Worm (Caenorhabditis elegans) whole organism, young adult: Measurements from ENCODE around the gene nhr-143.

Experiments used
- B0019.2 ChIP-seq: fragments of 200-800 bp; sonication (Bioruptor generic); conservative IDR thresholded peaks from 2 replicates; pipeline ENCODE4 v1.3.6; 2022; ENCODE audit warnings: missing genetic modification reagents, missing genetic modification characterization, missing compliant biosample characterization
- B0035.1 ChIP-seq: sonication (generic microtip); optimal IDR thresholded peaks from 2 replicates; lab custom pipeline; 2016; ENCODE audit warnings: missing genetic modification characterization, mild to moderate bottlenecking, missing compliant biosample characterization, missing genotype, missing genetic modification reagents
- F33H1.4 ChIP-seq: fragments of 200-800 bp; sonication (Bioruptor generic); IDR thresholded peaks from 2 replicates; pipeline ENCODE4 v1.3.6; 2022; ENCODE audit warnings: missing genetic modification reagents, missing genetic modification characterization, missing compliant biosample characterization
- F57C9.4 ChIP-seq: sonication (generic microtip); optimal IDR thresholded peaks from 2 replicates; lab custom pipeline; 2017; ENCODE audit warnings: mild to moderate bottlenecking, missing genetic modification characterization, missing compliant biosample characterization
- K11D2.4 ChIP-seq: fragments of 200-800 bp; sonication (Bioruptor generic); IDR thresholded peaks from 2 replicates; pipeline ENCODE4 v1.3.6; 2022; ENCODE audit warnings: missing genetic modification reagents, missing genetic modification characterization, missing compliant biosample characterization
- T26A5.8 ChIP-seq: sonication (generic microtip); optimal IDR thresholded peaks from 2 replicates; lab custom pipeline; 2016; ENCODE audit warnings: missing genetic modification characterization, missing compliant biosample characterization
- Y56A3A.18 ChIP-seq: fragments of 200-800 bp; sonication (Bioruptor generic); IDR thresholded peaks from 2 replicates; pipeline ENCODE4 v1.3.6; 2022; ENCODE audit warnings: missing genetic modification reagents, missing genetic modification characterization, missing compliant biosample characterization
- Y67H2A.10 ChIP-seq: fragments of 200-800 bp; sonication (Bioruptor generic); conservative IDR thresholded peaks from 2 replicates; pipeline ENCODE4 v1.3.6; 2022; ENCODE audit warnings: missing genetic modification reagents, missing genetic modification characterization, missing compliant biosample characterization
- Y79H2A.3 ChIP-seq: fragments of 200-800 bp; sonication (Bioruptor generic); conservative IDR thresholded peaks from 2 replicates; pipeline ENCODE4 v1.3.6; 2022; ENCODE audit warnings: missing genetic modification reagents, missing genetic modification characterization, missing compliant biosample characterization
- Y95B8A.8 ChIP-seq: fragments of 200-800 bp; sonication (Bioruptor generic); IDR thresholded peaks from 2 replicates; pipeline ENCODE4 v1.3.6; 2022; ENCODE audit warnings: missing genetic modification reagents, missing genetic modification characterization, missing compliant biosample characterization
- ZK185.1 ChIP-seq: sonication (generic microtip); optimal IDR thresholded peaks from 2 replicates; lab custom pipeline; 2016; ENCODE audit warnings: mild to moderate bottlenecking, missing genetic modification characterization, missing compliant biosample characterization; ENCODE audit not compliant: poor library complexity, severe bottlenecking
- akir-1 ChIP-seq: fragments of 200-800 bp; sonication (Bioruptor generic); optimal IDR thresholded peaks from 2 replicates; lab custom pipeline; 2018; ENCODE audit warnings: mild to moderate bottlenecking, missing genetic modification characterization, moderate library complexity, missing compliant biosample characterization
- ama-1 ChIP-seq, 3 experiments: fragments of 150-350 bp in 1 of 3; sonication (generic microtip) in 2 of 3; optimal IDR thresholded peaks; 2 replicates each; lab custom pipeline; 2014 to 2018; ENCODE audit warnings: missing biosample characterization in 2 of 3, missing genetic modification characterization in 2 of 3, missing genetic modification reagents in 2 of 3
- aptf-2 ChIP-seq: fragments of 200-800 bp; sonication (Bioruptor generic); conservative IDR thresholded peaks from 2 replicates; pipeline ENCODE4 v1.3.6; 2022; ENCODE audit warnings: missing genetic modification reagents, missing genetic modification characterization, missing compliant biosample characterization
- attf-3 ChIP-seq: fragments of 200-800 bp; sonication (Bioruptor generic); conservative IDR thresholded peaks from 2 replicates; pipeline ENCODE4 v1.3.6; 2022; ENCODE audit warnings: missing genetic modification reagents, missing genetic modification characterization, missing compliant biosample characterization
- bed-2 ChIP-seq: fragments of 200-800 bp; sonication (Bioruptor generic); IDR thresholded peaks from 2 replicates; pipeline ENCODE4 v1.3.6; 2022; ENCODE audit warnings: missing genetic modification reagents, missing genetic modification characterization, missing compliant biosample characterization
- ccch-3 ChIP-seq: fragments of 200-800 bp; sonication (Bioruptor generic); optimal IDR thresholded peaks from 2 replicates; lab custom pipeline; 2018; ENCODE audit warnings: mild to moderate bottlenecking, missing genetic modification characterization, missing compliant biosample characterization
- cebp-2 ChIP-seq: fragments of 200-800 bp; sonication (Bioruptor generic); IDR thresholded peaks from 2 replicates; pipeline ENCODE4 v1.3.6; 2022; ENCODE audit warnings: missing genetic modification characterization, missing compliant biosample characterization
- ceh-91 ChIP-seq: fragments of 200-800 bp; sonication (Bioruptor generic); IDR thresholded peaks from 2 replicates; pipeline ENCODE4 v1.3.6; 2022; ENCODE audit warnings: missing genetic modification reagents, missing genetic modification characterization, missing compliant biosample characterization
- chd-7 ChIP-seq: sonication (generic microtip); optimal IDR thresholded peaks from 2 replicates; lab custom pipeline; 2016; ENCODE audit warnings: mild to moderate bottlenecking, missing genetic modification characterization, moderate library complexity, missing compliant biosample characterization
- ets-4 ChIP-seq: fragments of 200-800 bp; sonication (Bioruptor generic); optimal IDR thresholded peaks from 2 replicates; lab custom pipeline; 2018; ENCODE audit warnings: mild to moderate bottlenecking, missing genetic modification characterization, missing compliant biosample characterization
- gei-17 ChIP-seq: fragments of 200-800 bp; sonication (Bioruptor generic); optimal IDR thresholded peaks from 2 replicates; lab custom pipeline; 2018; ENCODE audit warnings: mild to moderate bottlenecking, missing genetic modification characterization, missing compliant biosample characterization
- hrde-1 ChIP-seq: sonication (generic microtip); optimal IDR thresholded peaks from 2 replicates; lab custom pipeline; 2016; ENCODE audit warnings: missing genetic modification characterization, mild to moderate bottlenecking, missing compliant biosample characterization, moderate library complexity, missing genotype, missing genetic modification reagents, borderline replicate concordance
- hsf-1 ChIP-seq: fragments of 200-800 bp; sonication (Bioruptor generic); IDR thresholded peaks from 2 replicates; pipeline ENCODE4 v1.3.6; 2022; ENCODE audit warnings: missing genetic modification reagents, missing genetic modification characterization, missing compliant biosample characterization
- lin-26 ChIP-seq: fragments of 200-800 bp; sonication (Bioruptor generic); IDR thresholded peaks from 2 replicates; pipeline ENCODE4 v1.3.6; 2022; ENCODE audit warnings: missing genetic modification reagents, missing genetic modification characterization, missing compliant biosample characterization
- lin-54 ChIP-seq: fragments of 200-800 bp; sonication (Bioruptor generic); optimal IDR thresholded peaks from 2 replicates; lab custom pipeline; 2018; ENCODE audit warnings: mild to moderate bottlenecking, missing genetic modification characterization, missing compliant biosample characterization
- lir-1 ChIP-seq: fragments of 200-800 bp; sonication (Bioruptor generic); conservative IDR thresholded peaks from 2 replicates; pipeline ENCODE4 v1.3.6; 2022; ENCODE audit warnings: missing genetic modification reagents, missing genetic modification characterization, missing compliant biosample characterization
- lsy-27 ChIP-seq: sonication (generic microtip); optimal IDR thresholded peaks from 2 replicates; lab custom pipeline; 2017; ENCODE audit warnings: missing genetic modification characterization, mild to moderate bottlenecking, missing compliant biosample characterization, antibody characterized with exemption, missing genotype, borderline replicate concordance; ENCODE audit not compliant: insufficient read depth
- madf-3 ChIP-seq: fragments of 200-800 bp; sonication (Bioruptor generic); IDR thresholded peaks from 2 replicates; pipeline ENCODE4 v1.3.6; 2022; ENCODE audit warnings: missing genetic modification reagents, missing genetic modification characterization, missing compliant biosample characterization
- madf-6 ChIP-seq: fragments of 200-800 bp; sonication (Bioruptor generic); IDR thresholded peaks from 2 replicates; pipeline ENCODE4 v1.3.6; 2022; ENCODE audit warnings: missing genetic modification reagents, missing genetic modification characterization, missing compliant biosample characterization
- madf-8 ChIP-seq: fragments of 200-800 bp; sonication (Bioruptor generic); conservative IDR thresholded peaks from 2 replicates; pipeline ENCODE4 v1.3.6; 2022; ENCODE audit warnings: missing genetic modification reagents, missing genetic modification characterization, missing compliant biosample characterization
- nhr-120 ChIP-seq: fragments of 200-800 bp; sonication (Bioruptor generic); IDR thresholded peaks from 2 replicates; pipeline ENCODE4 v1.3.6; 2022; ENCODE audit warnings: missing genetic modification characterization, missing compliant biosample characterization
- nhr-179 ChIP-seq: sonication (generic microtip); optimal IDR thresholded peaks from 2 replicates; lab custom pipeline; 2016; ENCODE audit warnings: mild to moderate bottlenecking, missing genetic modification characterization, missing compliant biosample characterization
- nhr-80 ChIP-seq: sonication (generic microtip); optimal IDR thresholded peaks from 2 replicates; lab custom pipeline; 2016; ENCODE audit warnings: missing genetic modification characterization, missing compliant biosample characterization
- rpc-1 ChIP-seq, 2 experiments: fragments of 150-350 bp in 1 of 2; sonication (generic microtip) in 1 of 2; optimal IDR thresholded peaks; 2 replicates each; lab custom pipeline; 2014 to 2018; ENCODE audit warnings: missing biosample characterization in 1 of 2, missing genetic modification characterization in 1 of 2, missing genetic modification reagents in 1 of 2, missing genotype in 1 of 2
- ztf-25 ChIP-seq: fragments of 200-800 bp; sonication (Bioruptor generic); IDR thresholded peaks from 2 replicates; pipeline ENCODE4 v1.3.6; 2022; ENCODE audit warnings: missing genetic modification reagents, missing genetic modification characterization, missing compliant biosample characterization
- ztf-26 ChIP-seq: sonication (generic microtip); optimal IDR thresholded peaks from 2 replicates; lab custom pipeline; 2017; ENCODE audit warnings: missing genetic modification characterization, missing compliant biosample characterization

The nhr-143 gene

DNA sequence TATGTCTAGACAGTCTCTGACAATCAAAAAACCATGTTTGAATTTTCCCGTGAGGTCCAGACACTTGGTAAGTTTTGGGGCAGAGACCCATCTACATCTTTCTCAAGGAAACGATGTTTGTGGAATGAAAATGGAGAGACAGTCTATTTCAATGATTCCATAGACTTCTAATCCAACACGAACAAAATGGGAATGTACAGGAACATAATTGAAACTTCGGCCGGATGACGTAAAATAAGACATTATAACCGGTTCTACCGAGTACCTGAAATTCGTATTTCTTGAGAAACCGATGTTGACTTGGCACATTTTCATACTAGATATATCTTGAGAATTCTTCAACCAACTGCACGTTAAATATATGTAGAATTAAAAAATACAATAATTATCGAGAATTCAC, 13.4 kb upstream of the nhr-143 start, which contains the start of gene str-87:
TSS of gene str-87 (minus strand) at position 101 of the 400 bp plus-strand sequence.
- TF ChIP-seq chd-7 (tag; lab: Kevin White, UChicago), result no peak
- no peak for TF ChIP-seq lir-1 (GFP tag; lab: Robert Waterston, UW)
- no peak for TF ChIP-seq T26A5.8 (tag; lab: Kevin White, UChicago)

DNA sequence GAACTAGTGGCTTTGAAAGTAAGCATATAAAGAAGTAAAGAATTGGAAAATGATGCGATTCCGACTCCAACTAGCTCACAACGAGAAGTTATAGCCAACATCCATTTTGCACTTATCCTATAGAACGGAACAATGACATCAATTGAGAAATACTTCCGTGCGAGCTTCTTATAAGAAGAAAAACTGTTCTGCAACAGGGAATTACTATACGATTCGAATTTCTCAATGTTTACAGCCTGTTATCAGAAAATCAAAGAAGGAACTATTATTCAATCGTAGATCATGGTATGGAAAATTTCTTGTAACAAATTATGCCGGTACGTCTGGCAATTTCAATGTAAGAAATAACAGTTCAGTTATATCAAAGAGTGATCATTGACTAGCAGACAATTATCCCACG, 11.0 kb upstream of the nhr-143 start, which contains the start of gene str-85:
TSS of gene str-85 (minus strand) at position 101 of the 400 bp plus-strand sequence.
- no peak for TF ChIP-seq ama-1 (optimal IDR thresholded peaks at IDR 0.05; lab: Kevin White, UChicago)
- no peak for TF ChIP-seq ama-1 (GFP tag; optimal IDR thresholded peaks at IDR 0.05; lab: Kevin White, UChicago)
- no peak for TF ChIP-seq madf-3 (GFP tag; lab: Robert Waterston, UW)
- TF ChIP-seq gei-17 (GFP tag; lab: Kevin White, UChicago), result no peak
- no peak for TF ChIP-seq F57C9.4 (tag; lab: Kevin White, UChicago)
- TF ChIP-seq nhr-120 (GFP tag; lab: Robert Waterston, UW), result no peak
- TF ChIP-seq ztf-26 (tag; lab: Kevin White, UChicago), result no peak
- TF ChIP-seq nhr-80 (tag; lab: Kevin White, UChicago), result no peak
- TF ChIP-seq Y56A3A.18, result no peak
- no peak for TF ChIP-seq akir-1 (GFP tag; lab: Kevin White, UChicago)
- no peak for TF ChIP-seq Y95B8A.8

DNA sequence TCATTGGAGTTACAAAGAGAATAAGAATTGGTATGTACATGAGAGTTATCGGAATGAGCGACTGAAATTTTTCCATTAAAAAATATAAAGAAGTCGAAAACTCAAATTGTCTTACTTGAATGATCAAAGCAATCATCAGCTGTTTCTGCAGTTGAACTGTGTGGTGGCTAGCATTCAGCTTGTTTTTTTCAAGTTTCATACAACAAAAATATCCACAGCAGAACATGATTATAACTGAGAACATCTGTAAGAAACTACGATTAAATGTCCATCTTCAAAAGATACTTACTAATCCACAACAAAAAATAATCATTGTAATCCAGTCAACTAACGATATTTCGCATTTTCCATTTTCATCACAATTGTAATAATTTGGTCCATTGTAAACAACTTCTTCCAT, 10.0 kb upstream of the nhr-143 start:
- no peak for TF ChIP-seq ztf-25 (GFP tag; lab: Robert Waterston, UW)
- TF ChIP-seq, all 124 proteins: peak for 0

DNA sequence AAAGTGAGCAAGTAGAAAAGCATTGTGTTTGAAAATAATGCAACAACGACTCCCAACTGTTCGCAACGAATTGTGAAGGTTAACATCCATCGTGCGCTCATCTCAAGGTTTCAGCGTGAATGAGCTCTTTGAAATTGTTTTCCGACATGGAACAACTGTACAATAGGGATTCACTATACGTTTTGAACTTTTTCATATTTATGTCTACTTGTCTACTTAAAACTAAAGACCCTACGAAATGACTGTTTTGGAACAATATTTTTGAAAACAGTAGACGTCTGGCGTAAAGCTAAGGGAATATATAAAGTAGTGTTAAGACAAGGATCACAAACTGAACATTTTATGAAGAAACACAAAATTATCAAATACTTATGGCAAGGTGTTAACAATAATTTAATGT, 8.9 kb upstream of the nhr-143 start, which contains the start of gene str-86:
TSS of gene str-86 (minus strand) at position 101 of the 400 bp plus-strand sequence.
- no peak for TF ChIP-seq Y79H2A.3
- TF ChIP-seq rpc-1 (optimal IDR thresholded peaks at IDR 0.05; lab: Kevin White, UChicago), result no peak
- TF ChIP-seq rpc-1 (tag; optimal IDR thresholded peaks at IDR 0.05; lab: Kevin White, UChicago), result no peak
- no peak for TF ChIP-seq madf-3 (GFP tag; lab: Robert Waterston, UW)
- no peak for TF ChIP-seq attf-3 (GFP tag; lab: Robert Waterston, UW)
- TF ChIP-seq lsy-27 (tag; lab: Kevin White, UChicago), result no peak
- TF ChIP-seq Y67H2A.10 (GFP tag; lab: Robert Waterston, UW), result no peak
- TF ChIP-seq ama-1 (optimal IDR thresholded peaks at IDR 0.05; lab: Kevin White, UChicago), result no peak
- no peak for TF ChIP-seq ama-1 (GFP tag; optimal IDR thresholded peaks at IDR 0.05; lab: Kevin White, UChicago)
- TF ChIP-seq F33H1.4, result no peak
- no peak for TF ChIP-seq bed-2 (GFP tag; lab: Robert Waterston, UW)
- TF ChIP-seq lin-26 (GFP tag; lab: Robert Waterston, UW), result no peak
- TF ChIP-seq madf-6 (GFP tag; lab: Robert Waterston, UW), result no peak
- TF ChIP-seq hsf-1 (GFP tag; lab: Robert Waterston, UW), result no peak
- no peak for TF ChIP-seq ZK185.1
- TF ChIP-seq nhr-179 (tag; lab: Kevin White, UChicago), result no peak
- TF ChIP-seq lin-54 (GFP tag; lab: Kevin White, UChicago), result no peak
- TF ChIP-seq B0019.2, result no peak
- TF ChIP-seq madf-8 (GFP tag; lab: Robert Waterston, UW), result no peak
- TF ChIP-seq F57C9.4 (tag; lab: Kevin White, UChicago), result no peak
- TF ChIP-seq gei-17 (GFP tag; lab: Kevin White, UChicago), result no peak

DNA sequence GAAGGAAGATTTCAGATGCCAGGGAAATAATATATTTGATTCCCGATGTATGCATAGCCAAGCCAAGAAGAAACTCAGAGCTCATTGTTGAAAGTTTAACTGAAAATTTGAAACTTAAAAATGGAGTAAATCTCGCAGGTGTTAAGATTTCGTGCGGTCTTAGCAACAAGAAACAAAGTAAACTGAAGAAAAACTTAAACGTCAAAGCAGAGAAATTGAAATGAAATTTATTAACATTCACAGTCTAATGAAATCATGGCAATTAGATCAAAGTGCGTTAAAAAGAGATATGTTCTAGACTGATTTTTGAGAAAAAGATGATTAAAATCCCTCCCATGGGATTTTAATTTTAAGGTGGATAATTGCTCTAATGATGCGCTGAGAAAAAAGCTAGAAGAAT, 6.1 kb upstream of the nhr-143 start, which contains the start of gene str-84:
TSS of gene str-84 (minus strand) at position 101 of the 400 bp plus-strand sequence.
- TF ChIP-seq hsf-1 (GFP tag; lab: Robert Waterston, UW) (no peak), akir-1 (GFP tag; lab: Kevin White, UChicago) (no peak), lir-1 (GFP tag; lab: Robert Waterston, UW) (no peak), cebp-2 (GFP tag; lab: Robert Waterston, UW) (no peak), ets-4 (GFP tag; lab: Kevin White, UChicago) (no peak), ccch-3 (no peak), B0035.1 (tag; lab: Kevin White, UChicago) (no peak), ceh-91 (GFP tag; lab: Robert Waterston, UW) (no peak), aptf-2 (GFP tag; lab: Robert Waterston, UW) (no peak), K11D2.4 (GFP tag; lab: Robert Waterston, UW) (no peak), hrde-1 (tag; lab: Kevin White, UChicago) (no peak)
